Worm (Caenorhabditis elegans): ENCODE measurements around the gene ZK1127.3.

DNA sequence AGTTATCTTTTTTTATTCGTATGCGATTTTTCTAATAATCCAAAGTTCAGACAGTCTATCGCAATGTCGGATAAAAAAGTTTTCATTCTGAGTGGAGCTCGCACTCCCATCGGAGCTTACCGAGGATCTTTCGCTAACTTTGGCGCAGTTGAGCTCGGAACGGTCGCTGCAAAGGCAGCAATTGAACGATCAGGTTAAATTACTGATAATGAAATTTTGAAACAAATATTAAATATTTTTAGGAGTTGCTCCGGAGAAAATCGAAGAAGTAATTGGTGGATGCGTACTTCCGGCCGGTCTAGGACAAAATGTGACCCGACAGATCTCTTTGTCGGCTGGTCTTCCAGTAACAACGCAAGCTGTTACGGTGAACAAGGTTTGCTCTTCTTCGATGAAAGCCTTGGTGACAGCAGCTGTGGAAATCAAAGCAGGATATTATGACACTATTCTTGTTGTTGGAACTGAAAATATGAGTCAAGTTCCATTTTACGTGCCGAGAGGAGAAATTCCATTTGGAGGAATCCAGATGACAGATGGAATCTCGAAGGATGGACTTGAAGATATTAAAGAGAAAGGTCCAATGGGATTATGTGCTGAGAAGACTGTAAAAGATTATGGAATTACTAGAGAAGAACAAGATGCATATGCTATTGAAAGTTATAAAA is 20.6 kb downstream of the ZK1127.3 start, which contains the start of gene T02G5.7:
- TF ChIP-seq pha-4 (GFP tag; IDR thresholded peaks at IDR 0.05) (no peak), pha-4 (tag; optimal IDR thresholded peaks at IDR 0.05) (no peak), Y5F2A.4 (GFP tag; optimal IDR thresholded peaks at IDR 0.05) (no peak), rbr-2 (tag; optimal IDR thresholded peaks at IDR 0.05) (no peak), nhr-237 (tag; optimal IDR thresholded peaks at IDR 0.05) (no peak), dmd-9 (GFP tag; IDR thresholded peaks at IDR 0.05) (no peak), snpc-4 (tag; optimal IDR thresholded peaks at IDR 0.05) (no peak), nhr-11 (tag; optimal IDR thresholded peaks at IDR 0.05) (no peak), gei-8 (GFP tag; optimal IDR thresholded peaks at IDR 0.05) (no peak)
